Worm (Caenorhabditis elegans) whole organism, young adult: ENCODE measurements around the gene col-38.

Experiments used
- C17E4.6 ChIP-seq: fragments of 200-800 bp; sonication (Bioruptor generic); IDR thresholded peaks from 2 replicates; pipeline ENCODE4 v1.3.6; 2022; ENCODE audit warnings: missing genetic modification reagents, missing genetic modification characterization, missing compliant biosample characterization
- F10E7.11 ChIP-seq: sonication (generic microtip); optimal IDR thresholded peaks from 2 replicates; lab custom pipeline; 2017; ENCODE audit warnings: mild to moderate bottlenecking, missing genetic modification characterization, moderate library complexity, missing compliant biosample characterization
- F23B12.7 ChIP-seq: sonication (generic microtip); optimal IDR thresholded peaks from 2 replicates; lab custom pipeline; 2017; ENCODE audit warnings: missing genetic modification characterization, mild to moderate bottlenecking, missing compliant biosample characterization, antibody characterized with exemption, moderate library complexity; ENCODE audit not compliant: insufficient read depth
- F57A8.1 ChIP-seq: fragments of 200-800 bp; sonication (Bioruptor generic); optimal IDR thresholded peaks from 2 replicates; lab custom pipeline; 2018; ENCODE audit warnings: mild to moderate bottlenecking, missing genetic modification characterization, moderate library complexity, missing compliant biosample characterization
- Y95B8A.8 ChIP-seq: fragments of 200-800 bp; sonication (Bioruptor generic); IDR thresholded peaks from 2 replicates; pipeline ENCODE4 v1.3.6; 2022; ENCODE audit warnings: missing genetic modification reagents, missing genetic modification characterization, missing compliant biosample characterization
- ceh-40 ChIP-seq: fragments of 200-800 bp; sonication (Bioruptor generic); IDR thresholded peaks from 2 replicates; pipeline ENCODE4 v1.3.6; 2022; ENCODE audit warnings: missing genetic modification characterization, missing compliant biosample characterization
- gei-17 ChIP-seq: fragments of 200-800 bp; sonication (Bioruptor generic); optimal IDR thresholded peaks from 2 replicates; lab custom pipeline; 2018; ENCODE audit warnings: mild to moderate bottlenecking, missing genetic modification characterization, missing compliant biosample characterization
- hmg-1.2 ChIP-seq: fragments of 200-800 bp; sonication (Bioruptor generic); IDR thresholded peaks from 2 replicates; pipeline ENCODE4 v1.3.6; 2022; ENCODE audit warnings: missing genetic modification reagents, missing genetic modification characterization, missing compliant biosample characterization
- hrde-1 ChIP-seq: sonication (generic microtip); optimal IDR thresholded peaks from 2 replicates; lab custom pipeline; 2016; ENCODE audit warnings: missing genetic modification characterization, mild to moderate bottlenecking, missing compliant biosample characterization, moderate library complexity, missing genotype, missing genetic modification reagents, borderline replicate concordance
- hsf-1 ChIP-seq: fragments of 200-800 bp; sonication (Bioruptor generic); IDR thresholded peaks from 2 replicates; pipeline ENCODE4 v1.3.6; 2022; ENCODE audit warnings: missing genetic modification reagents, missing genetic modification characterization, missing compliant biosample characterization
- lin-35 ChIP-seq, 3 experiments: fragments of 150-350 bp in 2 of 3; sonication (generic microtip) in 1 of 3; optimal IDR thresholded peaks; 2 replicates each; lab custom pipeline; 2014 to 2018; ENCODE audit warnings: missing biosample characterization in 3 of 3, missing genetic modification characterization in 3 of 3, missing genetic modification reagents in 3 of 3
- lir-1 ChIP-seq: fragments of 200-800 bp; sonication (Bioruptor generic); conservative IDR thresholded peaks from 2 replicates; pipeline ENCODE4 v1.3.6; 2022; ENCODE audit warnings: missing genetic modification reagents, missing genetic modification characterization, missing compliant biosample characterization
- madf-3 ChIP-seq: fragments of 200-800 bp; sonication (Bioruptor generic); IDR thresholded peaks from 2 replicates; pipeline ENCODE4 v1.3.6; 2022; ENCODE audit warnings: missing genetic modification reagents, missing genetic modification characterization, missing compliant biosample characterization
- mel-28 ChIP-seq: sonication (generic microtip); optimal IDR thresholded peaks from 2 replicates; lab custom pipeline; 2016; ENCODE audit warnings: borderline replicate concordance, mild to moderate bottlenecking, missing genetic modification characterization, missing compliant biosample characterization
- mxl-1 ChIP-seq: sonication (generic microtip); optimal IDR thresholded peaks from 2 replicates; lab custom pipeline; 2016; ENCODE audit warnings: missing genetic modification characterization, missing compliant biosample characterization
- nfya-1 ChIP-seq: sonication (generic microtip); optimal IDR thresholded peaks from 2 replicates; lab custom pipeline; 2017; ENCODE audit warnings: antibody characterized with exemption, missing compliant biosample characterization, missing genetic modification characterization, borderline replicate concordance; ENCODE audit not compliant: insufficient read depth
- repo-1 ChIP-seq: sonication (generic microtip); optimal IDR thresholded peaks from 2 replicates; lab custom pipeline; 2017; ENCODE audit warnings: mild to moderate bottlenecking, missing genetic modification characterization, missing compliant biosample characterization
- ztf-18 ChIP-seq: sonication (generic microtip); optimal IDR thresholded peaks from 2 replicates; lab custom pipeline; 2016; ENCODE audit warnings: missing genotype, mild to moderate bottlenecking, missing genetic modification characterization, missing compliant biosample characterization
- ztf-3 ChIP-seq: fragments of 200-800 bp; sonication (Bioruptor generic); optimal IDR thresholded peaks from 2 replicates; lab custom pipeline; 2018; ENCODE audit warnings: mild to moderate bottlenecking, missing genetic modification characterization, missing compliant biosample characterization

col-38 gene

ce11 chrII:8520625-8521024, 48.3 kb downstream of the col-38 start, which contains the start of gene cht-2:
Gene cht-2 (plus strand): TSS chrII:8520925.
- TF ChIP-seq gei-17 = no peak
- no peak for TF ChIP-seq nfya-1 (tag; lab: Kevin White, UChicago)
- TF ChIP-seq ztf-3 (GFP tag; lab: Kevin White, UChicago) = no peak
- TF ChIP-seq hmg-1.2 (GFP tag; lab: Robert Waterston, UW) = no peak
- TF ChIP-seq repo-1 = no peak
- TF ChIP-seq hsf-1 (GFP tag; lab: Robert Waterston, UW) = no peak
- TF ChIP-seq F10E7.11 (tag; lab: Kevin White, UChicago) = no peak
- no peak for TF ChIP-seq F23B12.7 (tag; lab: Kevin White, UChicago)
- TF ChIP-seq ceh-40 = no peak
- no peak for TF ChIP-seq F57A8.1 (GFP tag; lab: Kevin White, UChicago)
- TF ChIP-seq lir-1 = no peak
- no peak for TF ChIP-seq ztf-18 (tag; lab: Kevin White, UChicago)
- TF ChIP-seq, all 124 proteins: peak for 0

ce11 chrII:8518210-8518609, 50.7 kb downstream of the col-38 start, which contains the start of gene T13H5.8:
Gene T13H5.8 (plus strand): TSS chrII:8518510.
- TF ChIP-seq madf-3 (GFP tag; lab: Robert Waterston, UW) (no peak), mxl-1 (tag; lab: Kevin White, UChicago) (no peak), hrde-1 (tag; lab: Kevin White, UChicago) (no peak), lin-35 (GFP tag; optimal IDR thresholded peaks at IDR 0.05; lab: Kevin White, UChicago) (no peak), mel-28 (tag; lab: Kevin White, UChicago) (no peak), C17E4.6 (GFP tag; lab: Robert Waterston, UW) (no peak), Y95B8A.8 (GFP tag; lab: Robert Waterston, UW) (no peak)
